Worm (Caenorhabditis elegans): ENCODE data around the gene F43C11.2.

DNA sequence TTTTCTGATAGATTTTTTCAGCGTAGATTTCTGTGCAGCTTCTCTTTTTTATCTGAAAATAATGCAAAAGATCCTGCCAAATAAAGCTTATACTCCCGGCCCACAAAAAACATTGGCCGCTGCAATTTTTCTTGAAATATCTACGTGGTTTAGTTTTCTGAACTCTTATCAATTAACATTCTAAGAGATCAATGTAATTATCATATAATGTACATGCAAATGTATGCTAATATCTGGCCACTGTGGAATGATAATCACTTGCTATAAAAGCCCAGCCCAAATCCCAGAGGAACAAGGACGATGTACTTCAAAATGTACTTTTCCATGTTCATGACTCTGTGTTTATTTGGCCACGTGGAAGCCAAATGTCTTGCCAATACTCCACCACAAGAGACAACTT is at the start of gene F43C11.2:
- TF ChIP-seq ceh-16 (tag; optimal IDR thresholded peaks at IDR 0.05) (no peak), ceh-9 (tag; optimal IDR thresholded peaks at IDR 0.05) (no peak), unc-62 (GFP tag; optimal IDR thresholded peaks at IDR 0.05) (no peak), egl-5 (tag; optimal IDR thresholded peaks at IDR 0.05) (no peak), tbx-2 (tag; optimal IDR thresholded peaks at IDR 0.05) (no peak), ama-1 (optimal IDR thresholded peaks at IDR 0.05) (no peak), lin-39 (tag; optimal IDR thresholded peaks at IDR 0.05) (no peak), skn-1 (tag; optimal IDR thresholded peaks at IDR 0.05) (no peak), fos-1 (tag; optimal IDR thresholded peaks at IDR 0.05) (no peak), hmg-11 (tag; optimal IDR thresholded peaks at IDR 0.05) (no peak), snpc-4 (tag; optimal IDR thresholded peaks at IDR 0.05) (no peak), elt-3 (tag; optimal IDR thresholded peaks at IDR 0.05) (no peak), daf-12 (tag; optimal IDR thresholded peaks at IDR 0.05) (no peak)
